Worm (Caenorhabditis elegans) whole organism, late embryonic: ENCODE results near the gene ubq-2.

ENCODE experiments used
- K09A11.1 ChIP-seq: sonication (generic microtip); optimal IDR thresholded peaks from 2 replicates; lab custom pipeline; 2017; ENCODE audit warnings: antibody characterized with exemption, mild to moderate bottlenecking, missing genetic modification characterization, missing compliant biosample characterization; ENCODE audit not compliant: insufficient read depth
- ahr-1 ChIP-seq: sonication (generic microtip); optimal IDR thresholded peaks from 2 replicates; lab custom pipeline; 2016; ENCODE audit warnings: missing genetic modification characterization, missing compliant biosample characterization
- ceh-14 ChIP-seq: sonication (generic microtip); optimal IDR thresholded peaks from 2 replicates; lab custom pipeline; 2016; ENCODE audit warnings: missing genotype, missing genetic modification characterization, missing compliant biosample characterization
- ceh-2 ChIP-seq: sonication (generic microtip); optimal IDR thresholded peaks from 2 replicates; lab custom pipeline; 2016; ENCODE audit warnings: missing genotype, missing genetic modification characterization, missing compliant biosample characterization
- ceh-22 ChIP-seq: sonication (generic microtip); optimal IDR thresholded peaks from 2 replicates; lab custom pipeline; 2017; ENCODE audit warnings: missing biosample characterization, missing genetic modification characterization
- ceh-30 ChIP-seq: fragments of 150-350 bp; optimal IDR thresholded peaks from 2 replicates; lab custom pipeline; 2014; ENCODE audit warnings: missing biosample characterization, missing genetic modification characterization
- ceh-31 ChIP-seq: sonication (generic microtip); optimal IDR thresholded peaks from 2 replicates; lab custom pipeline; 2016; ENCODE audit warnings: missing genetic modification characterization, missing compliant biosample characterization
- ceh-34 ChIP-seq: sonication (generic microtip); optimal IDR thresholded peaks from 2 replicates; lab custom pipeline; 2016; ENCODE audit warnings: mild to moderate bottlenecking, missing genetic modification characterization, missing compliant biosample characterization
- ceh-6 ChIP-seq: fragments of 200-800 bp; sonication (Bioruptor generic); optimal IDR thresholded peaks from 2 replicates; lab custom pipeline; 2018; ENCODE audit warnings: mild to moderate bottlenecking, missing genetic modification characterization, missing compliant biosample characterization
- elt-2 ChIP-seq: sonication (generic microtip); optimal IDR thresholded peaks from 2 replicates; lab custom pipeline; 2016; ENCODE audit warnings: missing genetic modification reagents, missing genetic modification characterization, missing compliant biosample characterization
- elt-4 ChIP-seq: sonication (generic microtip); optimal IDR thresholded peaks from 2 replicates; lab custom pipeline; 2016; ENCODE audit warnings: missing genetic modification characterization, missing compliant biosample characterization
- fkh-6 ChIP-seq: sonication (generic microtip); optimal IDR thresholded peaks from 2 replicates; lab custom pipeline; 2016; ENCODE audit warnings: missing genetic modification characterization, missing compliant biosample characterization
- hlh-30 ChIP-seq: sonication (generic microtip); optimal IDR thresholded peaks from 2 replicates; lab custom pipeline; 2017; ENCODE audit warnings: antibody characterized with exemption, missing genetic modification characterization, missing compliant biosample characterization; ENCODE audit not compliant: insufficient read depth
- hlh-6 ChIP-seq: sonication (generic microtip); optimal IDR thresholded peaks from 2 replicates; lab custom pipeline; 2016; ENCODE audit warnings: missing genotype, missing genetic modification characterization, missing compliant biosample characterization
- hlh-8 ChIP-seq: sonication (generic microtip); optimal IDR thresholded peaks from 2 replicates; lab custom pipeline; 2016; ENCODE audit warnings: missing genotype, missing genetic modification characterization, missing compliant biosample characterization
- lim-6 ChIP-seq: sonication (generic microtip); optimal IDR thresholded peaks from 2 replicates; lab custom pipeline; 2016; ENCODE audit warnings: missing genetic modification characterization, missing compliant biosample characterization
- mec-3 ChIP-seq: sonication (generic microtip); optimal IDR thresholded peaks from 2 replicates; lab custom pipeline; 2016; ENCODE audit warnings: borderline replicate concordance, missing genetic modification characterization, missing compliant biosample characterization
- nfya-1 ChIP-seq: sonication (generic microtip); optimal IDR thresholded peaks from 2 replicates; lab custom pipeline; 2017; ENCODE audit warnings: missing genetic modification characterization, mild to moderate bottlenecking, missing compliant biosample characterization, antibody characterized with exemption, moderate library complexity
- nhr-232 ChIP-seq: sonication (generic microtip); optimal IDR thresholded peaks from 2 replicates; lab custom pipeline; 2016; ENCODE audit warnings: missing genetic modification characterization, missing compliant biosample characterization
- npax-4 ChIP-seq: sonication (generic microtip); optimal IDR thresholded peaks from 2 replicates; lab custom pipeline; 2016; ENCODE audit warnings: missing genetic modification characterization, missing compliant biosample characterization
- pag-3 ChIP-seq: sonication (generic microtip); optimal IDR thresholded peaks from 2 replicates; lab custom pipeline; 2016; ENCODE audit warnings: missing compliant biosample characterization, missing genetic modification characterization, borderline replicate concordance
- pqm-1 ChIP-seq: sonication (generic microtip); optimal IDR thresholded peaks from 2 replicates; lab custom pipeline; 2016; ENCODE audit warnings: missing genetic modification characterization, missing compliant biosample characterization
- pros-1 ChIP-seq: fragments of 150-350 bp; optimal IDR thresholded peaks from 2 replicates; lab custom pipeline; 2014; ENCODE audit warnings: missing biosample characterization, missing genetic modification reagents, missing genetic modification characterization
- sdc-2 ChIP-seq: sonication (generic microtip); optimal IDR thresholded peaks from 2 replicates; lab custom pipeline; 2016; ENCODE audit warnings: missing genotype, missing genetic modification characterization, missing compliant biosample characterization
- sox-2 ChIP-seq: fragments of 200-800 bp; sonication (Bioruptor generic); IDR thresholded peaks from 2 replicates; pipeline ENCODE4 v1.3.6; 2022; ENCODE audit warnings: missing genetic modification reagents, missing genetic modification characterization, missing compliant biosample characterization
- syd-9 ChIP-seq: sonication (generic microtip); optimal IDR thresholded peaks from 2 replicates; lab custom pipeline; 2016; ENCODE audit warnings: mild to moderate bottlenecking, missing genetic modification characterization, moderate library complexity, missing compliant biosample characterization
- ttx-3 ChIP-seq: sonication (generic microtip); optimal IDR thresholded peaks from 2 replicates; lab custom pipeline; 2016; ENCODE audit warnings: missing genetic modification reagents, missing genetic modification characterization, missing compliant biosample characterization
- unc-3 ChIP-seq, 2 experiments: fragments of 200-800 bp in 1 of 2; sonication (Bioruptor generic) in 1 of 2; sonication (generic microtip) in 1 of 2; conservative IDR thresholded peaks in 1 of 2; optimal IDR thresholded peaks in 1 of 2; 2 replicates each; pipeline versions ENCODE4 v1.3.6 to Lab custom; 2016 to 2022; ENCODE audit warnings: missing compliant biosample characterization in 2 of 2, missing genetic modification characterization in 2 of 2, missing genetic modification reagents in 1 of 2
- unc-55 ChIP-seq: sonication (generic microtip); optimal IDR thresholded peaks from 2 replicates; lab custom pipeline; 2017; ENCODE audit warnings: missing biosample characterization, missing genetic modification reagents, missing genetic modification characterization
- zip-5 ChIP-seq: sonication (generic microtip); optimal IDR thresholded peaks from 2 replicates; lab custom pipeline; 2016; ENCODE audit warnings: missing genetic modification characterization, missing compliant biosample characterization
- ztf-16 ChIP-seq: sonication (generic microtip); optimal IDR thresholded peaks from 2 replicates; lab custom pipeline; 2017; ENCODE audit warnings: missing genetic modification characterization, missing compliant biosample characterization

ubq-2 gene

ce11 chrIII:12998252-12998651, 19.9 kb upstream of the ubq-2 start:
- no peak for TF ChIP-seq sdc-2 (tag; lab: Kevin White, UChicago)
- TF ChIP-seq ztf-16 = no peak
- TF ChIP-seq ceh-22 (tag; lab: Kevin White, UChicago) = no peak
- no peak for TF ChIP-seq ceh-30 (tag; lab: Kevin White, UChicago)
- TF ChIP-seq hlh-6 (tag; lab: Kevin White, UChicago) = no peak
- TF ChIP-seq mec-3 (tag; lab: Kevin White, UChicago) = no peak
- TF ChIP-seq pag-3 (tag; lab: Kevin White, UChicago) = no peak
- no peak for TF ChIP-seq hlh-30 (tag; lab: Kevin White, UChicago)
- TF ChIP-seq sox-2 (GFP tag; lab: Robert Waterston, UW) = no peak
- TF ChIP-seq pqm-1 = no peak
- TF ChIP-seq unc-55 = no peak
- no peak for TF ChIP-seq zip-5 (tag; lab: Kevin White, UChicago)
- no peak for TF ChIP-seq elt-2
- TF ChIP-seq ahr-1 = no peak
- no peak for TF ChIP-seq nhr-232 (tag; lab: Kevin White, UChicago)
- TF ChIP-seq, all 69 proteins: peak for 0

ce11 chrIII:12993607-12994006, 15.3 kb upstream of the ubq-2 start, which contains the start of gene col-97:
TSS of gene col-97 (minus strand) at chrIII:12993707.
- TF ChIP-seq unc-3 (GFP tag; conservative IDR thresholded peaks at IDR 0.05; lab: Robert Waterston, UW) (no peak), unc-3 (tag; optimal IDR thresholded peaks at IDR 0.05; lab: Kevin White, UChicago) (no peak), nhr-232 (tag; lab: Kevin White, UChicago) (no peak), hlh-8 (tag; lab: Kevin White, UChicago) (no peak), K09A11.1 (tag; lab: Kevin White, UChicago) (no peak), fkh-6 (tag; lab: Kevin White, UChicago) (no peak), ceh-30 (tag; lab: Kevin White, UChicago) (no peak), ceh-14 (tag; lab: Kevin White, UChicago) (no peak), nfya-1 (tag; lab: Kevin White, UChicago) (no peak), pros-1 (tag; lab: Kevin White, UChicago) (no peak)

- TF ChIP-seq ceh-6 (GFP tag; lab: Kevin White, UChicago) (no peak), ceh-34 (tag; lab: Kevin White, UChicago) (no peak), npax-4 (tag; lab: Kevin White, UChicago) (no peak), hlh-6 (tag; lab: Kevin White, UChicago) (no peak), pqm-1 (no peak), sdc-2 (tag; lab: Kevin White, UChicago) (peak; percentile 29), elt-4 (tag; lab: Kevin White, UChicago) (peak; percentile 88), zip-5 (tag; lab: Kevin White, UChicago) (no peak), ceh-2 (tag; lab: Kevin White, UChicago) (no peak)
Observed at ce11 chrIII:12993055-12993454, 14.7 kb upstream of the ubq-2 start.

DNA sequence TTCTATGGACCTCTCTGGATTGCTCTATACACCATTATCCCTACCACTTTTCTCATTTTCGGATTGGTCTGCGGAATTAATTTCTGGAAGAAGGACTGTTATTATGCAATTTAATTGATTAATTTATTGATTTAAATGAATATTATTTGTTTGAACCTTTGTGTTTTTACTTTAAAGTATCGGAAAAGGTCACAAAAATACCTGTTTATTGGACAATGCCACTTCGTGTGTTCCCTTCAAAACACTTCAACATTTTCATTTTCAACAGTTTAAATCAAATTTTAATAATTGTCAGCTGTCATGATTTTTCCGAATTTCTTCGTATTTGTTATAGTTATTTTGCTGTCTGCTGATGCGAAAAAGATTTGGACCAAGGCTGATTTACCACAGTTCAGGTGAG, 12.7 kb upstream of the ubq-2 start, which contains the start of gene ZK1010.12:
Gene ZK1010.12 (plus strand): TSS at position 301 of the 400 bp plus-strand sequence.
- TF ChIP-seq mec-3 (tag; lab: Kevin White, UChicago) (no peak), npax-4 (tag; lab: Kevin White, UChicago) (no peak)

DNA sequence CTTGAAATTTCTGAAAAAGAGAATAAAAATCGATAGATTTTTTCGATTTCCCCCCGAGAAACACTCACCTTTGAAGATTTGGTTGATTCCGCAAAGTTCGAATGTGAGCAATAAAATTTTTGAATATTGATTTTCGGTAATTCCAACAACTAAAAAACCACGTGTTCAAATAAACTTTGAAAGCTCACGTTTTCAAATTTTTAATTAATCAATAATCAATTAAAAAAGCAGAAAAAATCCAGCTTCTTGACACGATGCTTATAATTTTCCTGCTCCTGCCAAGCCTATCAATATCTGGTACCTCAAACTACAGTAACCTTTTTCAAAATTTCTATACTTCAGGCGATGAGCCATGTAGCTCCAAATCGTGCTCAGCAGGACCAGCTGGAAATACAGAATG, 9.1 kb upstream of the ubq-2 start, which contains the start of gene ZK1010.5:
Gene ZK1010.5 (minus strand): TSS at position 101 of the 400 bp plus-strand sequence.
- TF ChIP-seq lim-6 (tag; lab: Kevin White, UChicago) (no peak), syd-9 (tag; lab: Kevin White, UChicago) (no peak), ttx-3 (tag; lab: Kevin White, UChicago) (no peak), ceh-31 (tag; lab: Kevin White, UChicago) (no peak)
